Fruit fly (Drosophila melanogaster): Measurements from ENCODE around the gene RpL7-like.

Gene RpL7-like

dm6 chr2L:12010877-12011666, 45.1 kb upstream of the RpL7-like start (continued):
- TF ChIP-seq CG8924 (tag; optimal IDR thresholded peaks at IDR 0.05) (peak; percentile 93), Myb (GFP tag; optimal IDR thresholded peaks at IDR 0.05) (peak; percentile 20), kah (GFP tag; optimal IDR thresholded peaks at IDR 0.05) (peak; percentile 30), CG31388 (GFP tag; optimal IDR thresholded peaks at IDR 0.05) (peak; percentile 43), Sry-δ (GFP tag; optimal IDR thresholded peaks at IDR 0.05) (no peak), luna (GFP tag; optimal IDR thresholded peaks at IDR 0.05) (no peak), CG16815 (GFP tag; optimal IDR thresholded peaks at IDR 0.05) (peak; percentile 89), sqz (GFP tag; optimal IDR thresholded peaks at IDR 0.05) (peak; percentile 59), D19A (tag; optimal IDR thresholded peaks at IDR 0.05) (peak; percentile 83), CG7271 (tag; optimal IDR thresholded peaks at IDR 0.05) (peak; percentile 28), gt (GFP tag; IDR thresholded peaks at IDR 0.05) (no peak), nerfin-2 (GFP tag; IDR thresholded peaks at IDR 0.05; ENCODE audit: partially characterized antibody) (no peak), CG4360 (GFP tag; IDR thresholded peaks at IDR 0.05) (no peak), CG6654 (GFP tag; optimal IDR thresholded peaks at IDR 0.05) (peak; percentile 70), fd96Cb (tag; optimal IDR thresholded peaks at IDR 0.05) (peak; percentile 89), CG18476 (GFP tag; optimal IDR thresholded peaks at IDR 0.05) (peak; percentile 87), CG2202 (tag; optimal IDR thresholded peaks at IDR 0.05) (peak; percentile 67), CG9609 (GFP tag; optimal IDR thresholded peaks at IDR 0.05) (peak; percentile 62), ro (GFP tag; IDR thresholded peaks at IDR 0.05) (no peak), CG12299 (tag; optimal IDR thresholded peaks at IDR 0.05) (peak; percentile 91), sima (GFP tag; optimal IDR thresholded peaks at IDR 0.05) (no peak), pb (GFP tag; optimal IDR thresholded peaks at IDR 0.05) (no peak), Asciz (GFP tag; optimal IDR thresholded peaks at IDR 0.05) (peak; percentile 84), CG32767 (GFP tag; IDR thresholded peaks at IDR 0.05) (no peak), ash1 (GFP tag; optimal IDR thresholded peaks at IDR 0.05) (no peak), jing (GFP tag; optimal IDR thresholded peaks at IDR 0.05) (no peak), bab2 (GFP tag; optimal IDR thresholded peaks at IDR 0.05) (peak; percentile 70), CG1024 (GFP tag; IDR thresholded peaks at IDR 0.05) (no peak), HLH54F (GFP tag; optimal IDR thresholded peaks at IDR 0.05) (peak; percentile 84), croc (GFP tag; conservative IDR thresholded peaks at IDR 0.05) (peak; percentile 89), CG3838 (GFP tag; optimal IDR thresholded peaks at IDR 0.05) (peak; percentile 17), chn (GFP tag; optimal IDR thresholded peaks at IDR 0.05) (peak; percentile 29), CTCF (GFP tag; optimal IDR thresholded peaks at IDR 0.05) (peak; percentile 41), CG6683 (GFP tag; optimal IDR thresholded peaks at IDR 0.05) (peak; percentile 83), Mad (GFP tag; optimal IDR thresholded peaks at IDR 0.05) (peak; percentile 81), CG8944 (GFP tag; optimal IDR thresholded peaks at IDR 0.05) (peak; percentile 59), pum (GFP tag; optimal IDR thresholded peaks at IDR 0.05) (peak; percentile 67), CG17328 (GFP tag; IDR thresholded peaks at IDR 0.05) (no peak), Camta (GFP tag; optimal IDR thresholded peaks at IDR 0.05) (peak; percentile 39), ind (GFP tag; optimal IDR thresholded peaks at IDR 0.05) (peak; percentile 92), Deaf1 (tag; optimal IDR thresholded peaks at IDR 0.05) (peak; percentile 61), nmo (GFP tag; optimal IDR thresholded peaks at IDR 0.05) (peak; percentile 93), CG6272 (GFP tag; IDR thresholded peaks at IDR 0.05) (peak; percentile 86), Jarid2 (GFP tag; optimal IDR thresholded peaks at IDR 0.05) (peak; percentile 73), prd (optimal IDR thresholded peaks at IDR 0.05) (no peak), prd (GFP tag; IDR thresholded peaks at IDR 0.05) (no peak), gce (GFP tag; IDR thresholded peaks at IDR 0.05) (no peak), stc (GFP tag; IDR thresholded peaks at IDR 0.05) (no peak), Dref (GFP tag; IDR thresholded peaks at IDR 0.05) (no peak), Dip2 (GFP tag; IDR thresholded peaks at IDR 0.05) (no peak), Hey (tag; optimal IDR thresholded peaks at IDR 0.05) (peak; percentile 66), Spps (tag; optimal IDR thresholded peaks at IDR 0.05) (peak; percentile 81)

All from whole organism, embryonic.